Worm (Caenorhabditis elegans): Measurements from ENCODE around the gene ZC239.20.

DNA sequence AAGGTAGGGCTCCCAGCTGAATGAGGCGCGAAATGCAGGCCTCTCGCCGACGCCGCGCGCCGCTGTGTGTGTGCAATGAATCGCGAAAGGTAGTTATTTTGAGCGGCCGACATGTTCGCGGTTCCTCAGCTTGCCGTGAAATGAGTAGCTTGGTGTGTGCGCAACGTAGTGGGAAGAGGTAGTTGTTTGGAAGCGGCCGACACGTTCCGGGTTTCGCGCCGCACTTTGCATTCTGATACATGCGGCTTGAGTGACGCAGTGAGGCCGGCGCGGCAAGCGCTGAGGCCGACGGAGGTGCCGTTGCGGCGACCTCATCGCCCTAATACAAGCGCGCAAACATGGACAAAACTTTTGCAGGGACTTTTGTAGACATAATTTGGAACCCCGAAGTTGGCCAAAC is 10.6 kb downstream of the ZC239.20 start:
- no peak for TF ChIP-seq nhr-84 (tag; optimal IDR thresholded peaks at IDR 0.05)
- no peak for TF ChIP-seq mdl-1 (tag; optimal IDR thresholded peaks at IDR 0.05)
- no peak for TF ChIP-seq fkh-8 (tag; optimal IDR thresholded peaks at IDR 0.05)
- TF ChIP-seq nhr-90 (tag; optimal IDR thresholded peaks at IDR 0.05; ENCODE audit: poor library complexity), result no peak
- TF ChIP-seq fkh-4 (tag; optimal IDR thresholded peaks at IDR 0.05; ENCODE audit: borderline replicate concordance), result no peak

Data from whole organism, L1 larva.